Fruit fly (Drosophila melanogaster) whole organism, embryonic: Measurements from ENCODE around the gene Prim1.
A peak's percentile ranks its signal among the peaks of the same experiment; 100 is the strongest.

Source experiments
- Aef1 ChIP-seq: fragments of 200-800 bp; sonication (Bioruptor generic); IDR thresholded peaks from 3 replicates; pipeline ENCODE4 v1.3.6; 2022; ENCODE audit warnings: missing biosample characterization, missing genetic modification characterization
- Blimp-1 ChIP-seq: fragments of 200-800 bp; sonication (Bioruptor generic); optimal IDR thresholded peaks from 3 replicates; lab custom pipeline; 2018; ENCODE audit warnings: missing biosample characterization, missing genetic modification characterization, mild to moderate bottlenecking, moderate library complexity, missing genetic modification reagents
- Bteb2 ChIP-seq: fragments of 200-800 bp; sonication (Bioruptor generic); optimal IDR thresholded peaks from 2 replicates; lab custom pipeline; 2016; ENCODE audit warnings: missing biosample characterization, missing genetic modification characterization
- CG10565 ChIP-seq: fragments of 200-800 bp; sonication (Bioruptor generic); optimal IDR thresholded peaks from 3 replicates; lab custom pipeline; 2016; ENCODE audit warnings: missing biosample characterization, mild to moderate bottlenecking, missing genetic modification characterization
- CG11093 ChIP-seq: fragments of 200-800 bp; sonication (Bioruptor generic); IDR thresholded peaks from 3 replicates; pipeline ENCODE4 v1.3.6; 2022; ENCODE audit warnings: missing biosample characterization, missing genetic modification characterization
- CG11247 ChIP-seq: fragments of 200-800 bp; sonication (Bioruptor generic); IDR thresholded peaks from 2 replicates; pipeline ENCODE4 v1.3.6; 2022; ENCODE audit warnings: missing biosample characterization, missing genetic modification characterization
- CG13624 ChIP-seq: fragments of 200-800 bp; sonication (Bioruptor generic); optimal IDR thresholded peaks from 2 replicates; lab custom pipeline; 2016; ENCODE audit warnings: missing biosample characterization, missing genetic modification characterization
- CG15269 ChIP-seq: fragments of 200-800 bp; sonication (Bioruptor generic); optimal IDR thresholded peaks from 2 replicates; lab custom pipeline; 2018; ENCODE audit warnings: missing biosample characterization, mild to moderate bottlenecking, missing genetic modification characterization, moderate library complexity
- CG16815 ChIP-seq: fragments of 200-800 bp; sonication (Bioruptor generic); optimal IDR thresholded peaks from 3 replicates; lab custom pipeline; 2017; ENCODE audit warnings: missing biosample characterization, mild to moderate bottlenecking, missing genetic modification characterization
- CG17568 ChIP-seq: fragments of 200-800 bp; sonication (Bioruptor generic); optimal IDR thresholded peaks from 2 replicates; lab custom pipeline; 2018; ENCODE audit warnings: missing biosample characterization, mild to moderate bottlenecking, missing genetic modification characterization, moderate library complexity
- CG2889 ChIP-seq: fragments of 200-800 bp; sonication (Bioruptor generic); IDR thresholded peaks from 3 replicates; pipeline ENCODE4 v1.3.6; 2022; ENCODE audit warnings: missing biosample characterization, missing genetic modification characterization
- CG5180 ChIP-seq: fragments of 200-800 bp; sonication (Bioruptor generic); optimal IDR thresholded peaks from 3 replicates; lab custom pipeline; 2017; ENCODE audit warnings: missing biosample characterization, missing genetic modification characterization, mild to moderate bottlenecking, moderate library complexity, missing genetic modification reagents
- CG5245 ChIP-seq: fragments of 200-800 bp; sonication (Bioruptor generic); optimal IDR thresholded peaks from 3 replicates; lab custom pipeline; 2016; ENCODE audit warnings: missing biosample characterization, missing genetic modification characterization
- CG6272 ChIP-seq: fragments of 200-800 bp; sonication (Bioruptor generic); IDR thresholded peaks from 2 replicates; pipeline ENCODE4 v1.3.6; 2022; ENCODE audit warnings: missing biosample characterization, missing genetic modification characterization
- CG8924 ChIP-seq: fragments of 200-800 bp; optimal IDR thresholded peaks from 3 replicates; lab custom pipeline; 2019; ENCODE audit warnings: missing biosample characterization, mild to moderate bottlenecking, missing genetic modification characterization, moderate library complexity
- CG9876 ChIP-seq: fragments of 200-800 bp; sonication (Bioruptor generic); optimal IDR thresholded peaks from 2 replicates; lab custom pipeline; 2016; ENCODE audit warnings: missing biosample characterization, missing genetic modification characterization
- Dbx ChIP-seq: fragments of 200-800 bp; sonication (Bioruptor generic); IDR thresholded peaks from 3 replicates; pipeline ENCODE4 v1.3.6; 2022; ENCODE audit warnings: missing biosample characterization, missing genetic modification characterization
- Hr51 ChIP-seq, 2 experiments: fragments of 200-800 bp; sonication (Bioruptor generic); optimal IDR thresholded peaks; 2 replicates in 1 of 2; 3 replicates in 1 of 2; lab custom pipeline; 2016 to 2018; ENCODE audit warnings: missing biosample characterization in 2 of 2, missing genetic modification characterization in 2 of 2, mild to moderate bottlenecking in 1 of 2, moderate library complexity in 1 of 2
- Hr78 ChIP-seq, 2 experiments: fragments of 200-800 bp in 1 of 2; fragments of >200 bp in 1 of 2; sonication (Bioruptor generic) in 1 of 2; optimal IDR thresholded peaks; 2 replicates each; lab custom pipeline; 2017 to 2019; ENCODE audit warnings: missing biosample characterization in 2 of 2, missing genetic modification characterization in 2 of 2, mild to moderate bottlenecking in 1 of 2, moderate library complexity in 1 of 2
- MBD-R2 ChIP-seq: fragments of 200-800 bp; sonication (Bioruptor generic); IDR thresholded peaks from 2 replicates; pipeline ENCODE4 v1.3.6; 2022; ENCODE audit warnings: missing biosample characterization, missing genetic modification characterization
- Nf-YC ChIP-seq: fragments of 200-800 bp; optimal IDR thresholded peaks from 3 replicates; lab custom pipeline; 2019; ENCODE audit warnings: missing biosample characterization, mild to moderate bottlenecking, missing genetic modification characterization, moderate library complexity
- Sry-δ ChIP-seq: fragments of 200-800 bp; sonication (Bioruptor generic); optimal IDR thresholded peaks from 2 replicates; lab custom pipeline; 2016; ENCODE audit warnings: missing biosample characterization, missing genetic modification characterization
- Usf ChIP-seq: fragments of 200-800 bp; sonication (Bioruptor generic); optimal IDR thresholded peaks from 2 replicates; lab custom pipeline; 2017; ENCODE audit warnings: missing genotype, missing biosample characterization, missing genetic modification characterization
- Vsx1 ChIP-seq: fragments of 200-800 bp; sonication (Bioruptor generic); optimal IDR thresholded peaks from 2 replicates; lab custom pipeline; 2017; ENCODE audit warnings: missing biosample characterization, mild to moderate bottlenecking, missing genetic modification characterization, missing genetic modification reagents
- abd-A ChIP-seq: fragments of 200-800 bp; sonication (Bioruptor generic); optimal IDR thresholded peaks from 3 replicates; lab custom pipeline; 2019; ENCODE audit warnings: missing biosample characterization, mild to moderate bottlenecking, missing genetic modification characterization, moderate library complexity
- ase ChIP-seq: fragments of 200-800 bp; sonication (Bioruptor generic); IDR thresholded peaks from 3 replicates; pipeline ENCODE4 v1.3.6; 2022; ENCODE audit warnings: missing biosample characterization, missing genetic modification characterization
- btn ChIP-seq: fragments of 200-800 bp; sonication (Bioruptor generic); optimal IDR thresholded peaks from 2 replicates; lab custom pipeline; 2016; ENCODE audit warnings: missing biosample characterization, missing genetic modification characterization
- cad ChIP-seq: fragments of >200 bp; optimal IDR thresholded peaks from 2 replicates; lab custom pipeline; 2017; ENCODE audit warnings: missing biosample characterization, missing genetic modification characterization
- crp ChIP-seq, 2 experiments: fragments of 200-800 bp; sonication (Bioruptor generic); optimal IDR thresholded peaks; 2 replicates in 1 of 2; 3 replicates in 1 of 2; lab custom pipeline; 2017; ENCODE audit warnings: missing biosample characterization in 2 of 2, missing genetic modification characterization in 2 of 2, mild to moderate bottlenecking in 1 of 2, moderate library complexity in 1 of 2
- exex ChIP-seq: fragments of 200-800 bp; sonication (Bioruptor generic); optimal IDR thresholded peaks from 4 replicates; lab custom pipeline; 2018; ENCODE audit warnings: missing biosample characterization, mild to moderate bottlenecking, missing genetic modification characterization, moderate library complexity
- fd96Cb ChIP-seq: fragments of 200-800 bp; sonication (Bioruptor generic); optimal IDR thresholded peaks from 2 replicates; lab custom pipeline; 2018; ENCODE audit warnings: missing biosample characterization, mild to moderate bottlenecking, missing genetic modification characterization, moderate library complexity
- gcm2 ChIP-seq: fragments of 200-800 bp; sonication (Bioruptor generic); optimal IDR thresholded peaks from 2 replicates; lab custom pipeline; 2016; ENCODE audit warnings: missing biosample characterization, missing genetic modification characterization
- gem ChIP-seq: fragments of 200-800 bp; sonication (Bioruptor generic); optimal IDR thresholded peaks from 2 replicates; lab custom pipeline; 2019; ENCODE audit warnings: missing biosample characterization, mild to moderate bottlenecking, missing genetic modification characterization, moderate library complexity
- grau ChIP-seq: fragments of 200-800 bp; optimal IDR thresholded peaks from 3 replicates; lab custom pipeline; 2019; ENCODE audit warnings: missing biosample characterization, mild to moderate bottlenecking, missing genetic modification characterization, moderate library complexity
- jumu ChIP-seq: fragments of 200-800 bp; sonication (Bioruptor generic); optimal IDR thresholded peaks from 3 replicates; lab custom pipeline; 2016; ENCODE audit warnings: missing biosample characterization, missing genetic modification characterization
- nau ChIP-seq: fragments of 200-800 bp; sonication (Bioruptor generic); optimal IDR thresholded peaks from 3 replicates; lab custom pipeline; 2017; ENCODE audit warnings: missing biosample characterization, mild to moderate bottlenecking, missing genetic modification characterization, missing genetic modification reagents
- pum ChIP-seq: fragments of 200-800 bp; sonication (Bioruptor generic); optimal IDR thresholded peaks from 2 replicates; lab custom pipeline; 2016; ENCODE audit warnings: missing biosample characterization, missing genetic modification characterization
- repo ChIP-seq: fragments of 200-800 bp; sonication (Bioruptor generic); optimal IDR thresholded peaks from 2 replicates; lab custom pipeline; 2016; ENCODE audit warnings: missing biosample characterization, missing genetic modification characterization
- rib ChIP-seq: fragments of 200-800 bp; sonication (Bioruptor generic); IDR thresholded peaks from 2 replicates; pipeline ENCODE4 v1.3.6; 2022; ENCODE audit warnings: missing biosample characterization, missing genetic modification characterization
- run ChIP-seq: fragments of 200-800 bp; sonication (Bioruptor generic); optimal IDR thresholded peaks from 3 replicates; lab custom pipeline; 2018; ENCODE audit warnings: missing biosample characterization, mild to moderate bottlenecking, missing genetic modification characterization
- sc ChIP-seq, 3 experiments: fragments of >200 bp in 2 of 3; fragments of 200-800 bp in 1 of 3; sonication (Bioruptor generic) in 1 of 3; optimal IDR thresholded peaks; 2 replicates in 2 of 3; 3 replicates in 1 of 3; lab custom pipeline; 2017; ENCODE audit warnings: mild to moderate bottlenecking in 1 of 3, missing biosample characterization in 1 of 3, missing genetic modification characterization in 1 of 3, missing genetic modification reagents in 1 of 3
- seq ChIP-seq: fragments of 200-800 bp; sonication (Bioruptor generic); IDR thresholded peaks from 2 replicates; pipeline ENCODE4 v1.3.6; 2022; ENCODE audit warnings: missing biosample characterization, missing genetic modification characterization
- stc ChIP-seq: fragments of 200-800 bp; sonication (Bioruptor generic); IDR thresholded peaks from 2 replicates; pipeline ENCODE4 v1.3.6; 2022; ENCODE audit warnings: missing biosample characterization, missing genetic modification characterization
- tin ChIP-seq: fragments of 200-800 bp; sonication (Bioruptor generic); optimal IDR thresholded peaks from 3 replicates; lab custom pipeline; 2016; ENCODE audit warnings: missing biosample characterization, missing genetic modification characterization
- tio ChIP-seq: fragments of 200-800 bp; sonication (Bioruptor generic); optimal IDR thresholded peaks from 2 replicates; lab custom pipeline; 2017; ENCODE audit warnings: missing biosample characterization, missing genetic modification characterization, inconsistent platforms
- unc-4 ChIP-seq: fragments of 200-800 bp; sonication (Bioruptor generic); IDR thresholded peaks from 2 replicates; pipeline ENCODE4 v1.3.6; 2022; ENCODE audit warnings: missing biosample characterization, missing genetic modification characterization; ENCODE audit not compliant: partially characterized antibody
- unpg ChIP-seq: fragments of 200-800 bp; sonication (Bioruptor generic); optimal IDR thresholded peaks from 3 replicates; lab custom pipeline; 2018; ENCODE audit warnings: missing biosample characterization, mild to moderate bottlenecking, missing genetic modification characterization, moderate library complexity

Gene Prim1

DNA sequence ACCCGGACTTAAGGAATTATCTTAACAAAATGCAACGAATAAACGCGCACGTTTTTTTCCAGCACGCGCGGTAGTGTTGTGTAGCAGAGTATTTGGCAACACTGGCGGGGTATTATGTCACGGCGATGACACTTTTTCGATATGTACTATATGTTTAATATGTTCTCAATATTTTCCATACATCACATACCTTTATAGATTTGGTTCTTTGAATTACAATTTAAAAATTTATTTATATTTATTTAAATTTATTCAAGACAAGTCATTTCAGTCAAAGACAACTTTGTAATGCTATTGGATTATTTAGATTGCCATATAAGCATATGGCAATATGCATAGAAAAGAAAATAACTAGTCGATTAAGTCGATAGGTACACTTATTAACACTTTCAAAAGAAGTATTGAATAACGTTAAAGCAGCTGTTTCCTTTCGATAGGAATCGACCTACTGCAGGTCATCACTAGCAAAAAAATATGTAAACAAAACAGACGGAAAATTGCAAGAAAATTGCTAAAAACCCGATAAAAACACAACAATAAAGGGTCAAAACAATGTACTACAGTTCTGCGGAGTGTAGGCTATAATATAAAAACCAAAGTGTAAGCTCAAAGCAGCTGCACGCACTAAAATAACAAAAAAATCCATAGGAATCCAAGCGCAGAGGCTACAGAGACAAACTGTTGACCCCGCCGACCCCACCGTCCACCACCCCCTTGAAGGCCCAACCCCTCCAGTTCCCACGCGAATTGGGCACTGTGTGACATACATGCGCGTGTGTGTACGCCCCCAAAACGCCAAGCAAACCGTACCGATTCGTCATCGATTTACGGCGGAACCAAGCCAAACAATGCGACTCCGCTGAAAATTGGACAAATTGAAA, 6.2 kb downstream of the Prim1 start, which contains the start of the genes CG7182 and GAPcenA:
CG7182 (minus strand) TSS at position 283 of the 881 bp plus-strand sequence.
GAPcenA (plus strand) TSS at position 462 of the 881 bp plus-strand sequence.
- TF ChIP-seq seq, result no peak
- peak; percentile 4 for TF ChIP-seq pum (GFP tag; lab: Kevin White, UChicago)
- TF ChIP-seq Usf (GFP tag; lab: Kevin White, UChicago), result peak; percentile 27
- peak; percentile 29 to 72 for TF ChIP-seq Hr51 (GFP tag; optimal IDR thresholded peaks at IDR 0.05; lab: Kevin White, UChicago)
- peak; percentile 76 for TF ChIP-seq grau (tag; lab: Kevin White, UChicago)
- peak; percentile 3 for TF ChIP-seq Vsx1 (GFP tag; lab: Kevin White, UChicago)
- TF ChIP-seq CG5180, result no peak
- peak; percentile 6 for TF ChIP-seq Bteb2 (GFP tag; lab: Kevin White, UChicago)
- peak; percentile 46; the same call in 1 of the 3 replicates for TF ChIP-seq Dbx
- no peak for TF ChIP-seq CG9876
- TF ChIP-seq CG15269, result peak; percentile 76
- TF ChIP-seq btn (GFP tag; lab: Kevin White, UChicago), result no peak
- TF ChIP-seq tio (GFP tag; lab: Kevin White, UChicago), result no peak
- no peak for TF ChIP-seq CG11093 (GFP tag; lab: Robert Waterston, UW)
- TF ChIP-seq ase (GFP tag; lab: Robert Waterston, UW), result peak; percentile 52; the same call in 1 of the 3 replicates
- TF ChIP-seq Sry-δ (GFP tag; lab: Kevin White, UChicago), result peak; percentile 86
- TF ChIP-seq rib, result no peak
- no peak for TF ChIP-seq CG2889 (GFP tag; lab: Robert Waterston, UW)
- no peak for TF ChIP-seq nau (GFP tag; lab: Kevin White, UChicago)
- peak; percentile 19 for TF ChIP-seq CG13624 (GFP tag; lab: Kevin White, UChicago)
- TF ChIP-seq CG10565 (GFP tag; lab: Kevin White, UChicago), result no peak
- TF ChIP-seq jumu, result peak; percentile 26
- peak; percentile 35 for TF ChIP-seq CG16815 (GFP tag; lab: Kevin White, UChicago)
- TF ChIP-seq unc-4, result peak; percentile 64
- peak; percentile 31 for TF ChIP-seq exex (tag; lab: Kevin White, UChicago)
- TF ChIP-seq run (tag; lab: Kevin White, UChicago), result no peak
- TF ChIP-seq tin (GFP tag; lab: Kevin White, UChicago), result peak; percentile 67
- TF ChIP-seq Hr78 (GFP tag; optimal IDR thresholded peaks at IDR 0.05; lab: Kevin White, UChicago), result peak; percentile 5 to 100
- no peak for TF ChIP-seq cad (GFP tag; lab: Kevin White, UChicago)
- TF ChIP-seq MBD-R2 (GFP tag; lab: Robert Waterston, UW), result peak; percentile 53
- TF ChIP-seq Blimp-1 (GFP tag; lab: Kevin White, UChicago), result peak; percentile 59
- TF ChIP-seq CG5245 (GFP tag; lab: Kevin White, UChicago), result peak; percentile 34
- TF ChIP-seq crp (GFP tag; optimal IDR thresholded peaks at IDR 0.05; lab: Kevin White, UChicago), result peak in 1 of 2 experiments; percentile 80
- no peak for TF ChIP-seq CG17568
- TF ChIP-seq Nf-YC, result peak; percentile 77
- no peak for TF ChIP-seq gcm2 (GFP tag; lab: Kevin White, UChicago)
- no peak for TF ChIP-seq abd-A (tag; lab: Kevin White, UChicago)
- peak; percentile 66 for TF ChIP-seq unpg (GFP tag; lab: Kevin White, UChicago)
- peak; percentile 39; the same call in 1 of the 3 replicates for TF ChIP-seq Aef1
- TF ChIP-seq repo (GFP tag; lab: Kevin White, UChicago), result no peak
- TF ChIP-seq CG6272 (GFP tag; lab: Robert Waterston, UW), result peak; percentile 26; the same call in 1 of the 2 replicates
- peak; percentile 63 for TF ChIP-seq fd96Cb (tag; lab: Kevin White, UChicago)
- no peak for TF ChIP-seq gem
- no peak for TF ChIP-seq sc (optimal IDR thresholded peaks at IDR 0.05; lab: Kevin White, UChicago)
- peak; percentile 56 for TF ChIP-seq sc (GFP tag; optimal IDR thresholded peaks at IDR 0.05; lab: Kevin White, UChicago)
- TF ChIP-seq stc (GFP tag; lab: Robert Waterston, UW), result no peak
- TF ChIP-seq CG11247, result no peak
- TF ChIP-seq CG8924 (tag; lab: Kevin White, UChicago), result peak; percentile 81
